Worm (Caenorhabditis elegans) whole organism, L3 larva: ENCODE results near the gene fbxb-21.

ENCODE experiments used
- ZK546.5 ChIP-seq: sonication (generic microtip); optimal IDR thresholded peaks from 2 replicates; lab custom pipeline; 2017; ENCODE audit warnings: missing biosample characterization, missing genetic modification characterization
- aly-2 ChIP-seq: fragments of 150-350 bp; optimal IDR thresholded peaks from 2 replicates; lab custom pipeline; 2014; ENCODE audit warnings: missing biosample characterization, missing genetic modification characterization
- ceh-16 ChIP-seq: sonication (generic microtip); optimal IDR thresholded peaks from 2 replicates; lab custom pipeline; 2017; ENCODE audit warnings: missing biosample characterization, missing genetic modification characterization
- ceh-82 ChIP-seq: fragments of 150-350 bp; optimal IDR thresholded peaks from 2 replicates; lab custom pipeline; 2014; ENCODE audit warnings: missing biosample characterization, missing genetic modification characterization
- ceh-9 ChIP-seq: sonication (generic microtip); optimal IDR thresholded peaks from 2 replicates; lab custom pipeline; 2018; ENCODE audit warnings: missing biosample characterization, missing genetic modification characterization
- daf-12 ChIP-seq: fragments of 150-350 bp; optimal IDR thresholded peaks from 2 replicates; lab custom pipeline; 2014; ENCODE audit warnings: missing biosample characterization, missing genetic modification reagents, missing genetic modification characterization
- egl-27 ChIP-seq: sonication (generic microtip); optimal IDR thresholded peaks from 4 replicates; lab custom pipeline; 2017; ENCODE audit warnings: missing biosample characterization, missing genetic modification reagents, missing genetic modification characterization
- egl-5 ChIP-seq: fragments of 150-350 bp; optimal IDR thresholded peaks from 2 replicates; lab custom pipeline; 2017; ENCODE audit warnings: missing biosample characterization, missing genetic modification reagents, missing genetic modification characterization, inconsistent platforms
- elt-1 ChIP-seq: fragments of 150-350 bp; optimal IDR thresholded peaks from 2 replicates; lab custom pipeline; 2014; ENCODE audit warnings: missing biosample characterization, missing genetic modification characterization
- eor-1 ChIP-seq, 2 experiments: fragments of 150-350 bp; optimal IDR thresholded peaks; 2 replicates each; lab custom pipeline; 2014 to 2018; ENCODE audit warnings: missing biosample characterization in 2 of 2, missing genetic modification characterization in 2 of 2
- fkh-10 ChIP-seq: sonication (generic microtip); optimal IDR thresholded peaks from 2 replicates; lab custom pipeline; 2017; ENCODE audit warnings: missing biosample characterization, missing genetic modification reagents, missing genetic modification characterization
- fos-1 ChIP-seq: fragments of 150-350 bp; optimal IDR thresholded peaks from 2 replicates; lab custom pipeline; 2014; ENCODE audit warnings: missing biosample characterization, missing genetic modification characterization
- jun-1 ChIP-seq: fragments of 150-350 bp; optimal IDR thresholded peaks from 2 replicates; lab custom pipeline; 2014; ENCODE audit warnings: missing biosample characterization, missing genetic modification reagents, missing genetic modification characterization
- lin-15B ChIP-seq: fragments of 150-350 bp; optimal IDR thresholded peaks from 2 replicates; lab custom pipeline; 2014; ENCODE audit warnings: missing biosample characterization, missing genetic modification characterization
- lin-39 ChIP-seq: fragments of 150-350 bp; optimal IDR thresholded peaks from 2 replicates; lab custom pipeline; 2018; ENCODE audit warnings: missing biosample characterization, missing genetic modification reagents, missing genetic modification characterization
- lsy-12 ChIP-seq: sonication (generic microtip); optimal IDR thresholded peaks from 2 replicates; lab custom pipeline; 2016; ENCODE audit warnings: mild to moderate bottlenecking, missing genetic modification characterization, missing compliant biosample characterization
- mdl-1 ChIP-seq: fragments of 150-350 bp; optimal IDR thresholded peaks from 2 replicates; lab custom pipeline; 2014; ENCODE audit warnings: missing biosample characterization, missing genetic modification characterization
- nfya-1 ChIP-seq: sonication (generic microtip); optimal IDR thresholded peaks from 2 replicates; lab custom pipeline; 2017; ENCODE audit warnings: missing genetic modification characterization, mild to moderate bottlenecking, missing compliant biosample characterization, antibody characterized with exemption, moderate library complexity; ENCODE audit not compliant: insufficient read depth
- nhr-11 ChIP-seq: fragments of 150-350 bp; optimal IDR thresholded peaks from 2 replicates; lab custom pipeline; 2014; ENCODE audit warnings: missing biosample characterization, missing genetic modification characterization
- nhr-12 ChIP-seq: fragments of 150-350 bp; optimal IDR thresholded peaks from 2 replicates; lab custom pipeline; 2014; ENCODE audit warnings: missing biosample characterization, missing genetic modification characterization
- nhr-237 ChIP-seq: fragments of 150-350 bp; optimal IDR thresholded peaks from 2 replicates; lab custom pipeline; 2014; ENCODE audit warnings: missing biosample characterization, missing genetic modification characterization
- nhr-43 ChIP-seq: sonication (generic microtip); optimal IDR thresholded peaks from 2 replicates; lab custom pipeline; 2016; ENCODE audit warnings: mild to moderate bottlenecking, missing genetic modification characterization, missing compliant biosample characterization; ENCODE audit not compliant: poor library complexity, severe bottlenecking
- nhr-67 ChIP-seq: fragments of 150-350 bp; optimal IDR thresholded peaks from 2 replicates; lab custom pipeline; 2014; ENCODE audit warnings: missing biosample characterization, missing genetic modification characterization
- nhr-76 ChIP-seq: fragments of 150-350 bp; sonication (generic microtip); optimal IDR thresholded peaks from 5 replicates; lab custom pipeline; 2014; ENCODE audit warnings: missing biosample characterization, missing genetic modification characterization
- nhr-77 ChIP-seq: fragments of 150-350 bp; optimal IDR thresholded peaks from 2 replicates; lab custom pipeline; 2014; ENCODE audit warnings: missing biosample characterization, missing genetic modification characterization
- pha-4 ChIP-seq: fragments of 150-350 bp; optimal IDR thresholded peaks from 2 replicates; lab custom pipeline; 2014; ENCODE audit warnings: missing biosample characterization, missing genetic modification reagents, missing genetic modification characterization
- pqm-1 ChIP-seq: fragments of 150-350 bp; optimal IDR thresholded peaks from 2 replicates; lab custom pipeline; 2017; ENCODE audit warnings: missing biosample characterization, missing genetic modification characterization, inconsistent platforms
- sea-2 ChIP-seq: fragments of 150-350 bp; sonication (generic microtip); optimal IDR thresholded peaks from 4 replicates; lab custom pipeline; 2014; ENCODE audit warnings: missing biosample characterization, missing genetic modification reagents, missing genetic modification characterization
- skn-1 ChIP-seq: fragments of 150-350 bp; optimal IDR thresholded peaks from 2 replicates; lab custom pipeline; 2014; ENCODE audit warnings: missing biosample characterization, missing genetic modification characterization
- tbx-2 ChIP-seq: sonication (generic microtip); optimal IDR thresholded peaks from 2 replicates; lab custom pipeline; 2016; ENCODE audit warnings: mild to moderate bottlenecking, missing genetic modification characterization, missing compliant biosample characterization
- unc-39 ChIP-seq: sonication (generic microtip); optimal IDR thresholded peaks from 4 replicates; lab custom pipeline; 2017; ENCODE audit warnings: missing biosample characterization, missing genetic modification characterization
- unc-62 ChIP-seq: fragments of 150-350 bp; sonication (generic microtip); optimal IDR thresholded peaks from 4 replicates; lab custom pipeline; 2014; ENCODE audit warnings: missing biosample characterization, missing genetic modification reagents, missing genetic modification characterization
- ztf-11 ChIP-seq: fragments of 150-350 bp; optimal IDR thresholded peaks from 2 replicates; lab custom pipeline; 2014; ENCODE audit warnings: missing biosample characterization, missing genetic modification characterization
- ztf-4 ChIP-seq: fragments of 150-350 bp; optimal IDR thresholded peaks from 2 replicates; lab custom pipeline; 2014; ENCODE audit warnings: missing biosample characterization, missing genetic modification characterization

fbxb-21 gene

ce11 chrII:1651804-1652203, 3.1 kb upstream of the fbxb-21 start, which contains the start of gene fbxb-16:
Gene fbxb-16, minus strand, starts transcription at chrII:1651904.
- TF ChIP-seq ceh-9 (tag; lab: Kevin White, UChicago) (no peak), fkh-10 (GFP tag; lab: Kevin White, UChicago) (peak; percentile 15)

DNA sequence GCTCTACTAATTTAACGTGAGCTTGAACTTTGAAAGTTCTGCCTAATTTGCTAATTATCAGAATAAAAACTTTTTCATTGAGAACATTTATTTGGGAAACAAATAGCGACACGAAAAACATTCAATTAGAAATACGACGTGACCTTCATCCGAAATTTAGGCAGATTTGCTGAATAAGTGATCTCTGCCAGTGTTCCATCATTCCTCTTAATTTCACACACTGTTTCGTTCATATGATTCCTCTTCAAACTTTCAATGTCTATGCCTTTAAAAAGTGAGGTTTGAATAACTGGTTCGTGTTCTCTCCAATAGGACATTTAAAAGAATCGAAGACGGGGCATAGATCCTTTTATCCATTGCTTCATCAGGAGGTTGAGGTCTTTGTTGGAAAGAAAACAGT, 1.8 kb upstream of the fbxb-21 start, which contains the start of gene fbxb-20:
Gene fbxb-20 (minus strand): TSS at position 101 of the 400 bp plus-strand sequence.
- TF ChIP-seq ZK546.5 (no peak), eor-1 (tag; optimal IDR thresholded peaks at IDR 0.05; lab: Kevin White, UChicago) (no peak), fkh-10 (GFP tag; lab: Kevin White, UChicago) (no peak), mdl-1 (tag; lab: Kevin White, UChicago) (no peak), nhr-77 (tag; lab: Kevin White, UChicago) (no peak), lin-39 (tag; lab: Kevin White, UChicago) (no peak), unc-62 (GFP tag; lab: Kevin White, UChicago) (no peak)

DNA sequence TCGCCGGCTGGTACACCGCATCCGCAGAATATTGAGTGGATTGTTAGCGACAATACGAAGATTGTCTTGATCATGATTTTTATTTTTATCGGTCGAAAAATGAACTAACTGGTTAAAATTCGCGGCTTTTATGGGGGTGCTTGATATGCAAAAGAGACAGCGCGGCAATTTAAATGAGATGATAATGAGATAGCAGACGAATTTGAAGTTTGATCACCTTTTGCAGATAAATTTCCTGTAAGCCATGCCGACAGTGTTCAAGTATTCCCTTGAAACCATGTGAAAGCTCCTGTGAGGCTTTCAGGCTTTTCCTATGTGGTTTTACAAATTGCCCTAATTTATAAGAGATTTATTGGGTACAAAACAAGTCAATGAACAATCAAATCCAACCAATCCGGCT, 2.5 kb downstream of the fbxb-21 start, which contains the start of gene ZC204.17:
Gene ZC204.17 (minus strand): TSS at position 101 of the 400 bp plus-strand sequence.
- no peak for TF ChIP-seq nhr-43
- TF ChIP-seq unc-39 (tag; lab: Kevin White, UChicago) = no peak
- TF ChIP-seq pqm-1 (tag; lab: Kevin White, UChicago) = no peak
- TF ChIP-seq egl-27 (tag; lab: Kevin White, UChicago) = no peak
- no peak for TF ChIP-seq ztf-4 (tag; lab: Kevin White, UChicago)
- TF ChIP-seq lsy-12 (tag; lab: Kevin White, UChicago) = no peak
- TF ChIP-seq fos-1 (tag; lab: Kevin White, UChicago) = no peak
- no peak for TF ChIP-seq egl-5 (tag; lab: Kevin White, UChicago)
- TF ChIP-seq ceh-16 (tag; lab: Kevin White, UChicago) = no peak
- no peak for TF ChIP-seq jun-1 (tag; lab: Kevin White, UChicago)
- TF ChIP-seq nhr-67 = no peak
- TF ChIP-seq nhr-76 = no peak
- no peak for TF ChIP-seq lin-15B (tag; lab: Kevin White, UChicago)
- TF ChIP-seq nhr-237 (tag; lab: Kevin White, UChicago) = no peak
- no peak for TF ChIP-seq lin-39 (tag; lab: Kevin White, UChicago)
- no peak for TF ChIP-seq nhr-11 (tag; lab: Kevin White, UChicago)
- TF ChIP-seq ztf-11 (tag; lab: Kevin White, UChicago) = no peak
- no peak for TF ChIP-seq nfya-1
- TF ChIP-seq ZK546.5 = no peak

DNA sequence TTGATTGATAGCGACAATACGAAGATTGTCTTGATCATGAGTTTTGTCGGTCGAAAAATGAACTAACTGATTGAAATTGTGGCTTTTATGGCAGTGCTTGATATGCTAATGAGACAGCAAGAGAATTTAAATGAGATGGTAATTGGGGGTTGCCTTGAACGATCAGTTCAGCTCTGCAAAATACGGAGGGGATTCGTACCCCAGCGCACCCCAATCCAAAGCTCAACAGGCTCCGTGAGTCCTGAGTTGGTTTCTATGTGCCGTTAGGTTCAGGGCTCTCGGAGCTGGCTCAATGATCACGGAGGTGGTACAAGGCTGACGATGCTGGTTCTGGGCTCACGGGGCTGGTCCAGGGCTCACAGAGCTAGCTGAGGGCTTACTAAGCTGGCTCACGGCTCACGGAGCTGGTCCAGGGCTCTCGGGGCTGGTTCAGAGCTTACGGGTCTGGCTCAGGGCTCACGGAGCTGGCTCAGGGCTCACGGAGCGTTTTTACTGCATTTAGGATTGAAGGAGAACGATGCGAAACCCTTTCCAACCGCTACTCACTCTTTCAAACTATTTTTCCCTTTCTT, 3.8 kb downstream of the fbxb-21 start, which contains the start of gene ZC204.6:
Gene ZC204.6 (minus strand): TSS at position 51 of the 572 bp plus-strand sequence.
- no peak for TF ChIP-seq skn-1 (tag; lab: Kevin White, UChicago)
- no peak for TF ChIP-seq nhr-12 (tag; lab: Kevin White, UChicago)
- no peak for TF ChIP-seq lsy-12 (tag; lab: Kevin White, UChicago)
- no peak for TF ChIP-seq nhr-77 (tag; lab: Kevin White, UChicago)
- TF ChIP-seq mdl-1 (tag; lab: Kevin White, UChicago) = no peak
- no peak for TF ChIP-seq sea-2 (GFP tag; lab: Kevin White, UChicago)
- no peak for TF ChIP-seq elt-1 (tag; lab: Kevin White, UChicago)
- TF ChIP-seq pha-4 (tag; lab: Kevin White, UChicago) = no peak
- no peak for TF ChIP-seq daf-12 (tag; lab: Kevin White, UChicago)
- TF ChIP-seq lin-39 (tag; lab: Kevin White, UChicago) = no peak
- no peak for TF ChIP-seq fkh-10 (GFP tag; lab: Kevin White, UChicago)
- TF ChIP-seq nhr-237 (tag; lab: Kevin White, UChicago) = no peak
- TF ChIP-seq nhr-67 = no peak
- no peak for TF ChIP-seq tbx-2 (tag; lab: Kevin White, UChicago)
- no peak for TF ChIP-seq ceh-82
- TF ChIP-seq pqm-1 (tag; lab: Kevin White, UChicago) = no peak
- no peak for TF ChIP-seq aly-2 (tag; lab: Kevin White, UChicago)
- TF ChIP-seq jun-1 (tag; lab: Kevin White, UChicago) = no peak
- no peak for TF ChIP-seq eor-1 (tag; optimal IDR thresholded peaks at IDR 0.05; lab: Kevin White, UChicago)
- TF ChIP-seq, all 47 proteins: peak for 0
